Fruit fly (Drosophila melanogaster) whole organism, embryonic: Measurements from ENCODE around the gene CG15043.

Source experiments
- Adf1 ChIP-seq: fragments of 200-800 bp; sonication (Bioruptor generic); IDR thresholded peaks from 2 replicates; pipeline ENCODE4 v1.3.6; 2022; ENCODE audit warnings: missing biosample characterization, missing genetic modification characterization
- Aef1 ChIP-seq: fragments of 200-800 bp; sonication (Bioruptor generic); IDR thresholded peaks from 3 replicates; pipeline ENCODE4 v1.3.6; 2022; ENCODE audit warnings: missing biosample characterization, missing genetic modification characterization
- B-H1 ChIP-seq: fragments of 200-800 bp; sonication (Bioruptor generic); IDR thresholded peaks from 3 replicates; pipeline ENCODE4 v1.3.6; 2022; ENCODE audit warnings: missing biosample characterization, missing genetic modification characterization
- CG10321 ChIP-seq: fragments of 200-800 bp; sonication (Bioruptor generic); IDR thresholded peaks from 2 replicates; pipeline ENCODE4 v1.3.6; 2022; ENCODE audit warnings: missing biosample characterization, missing genetic modification characterization
- CG10959 ChIP-seq: fragments of 200-800 bp; sonication (Bioruptor generic); IDR thresholded peaks from 2 replicates; pipeline ENCODE4 v1.3.6; 2022; ENCODE audit warnings: missing biosample characterization, missing genetic modification characterization
- CG12299 ChIP-seq: fragments of 200-800 bp; sonication (Bioruptor generic); optimal IDR thresholded peaks from 2 replicates; lab custom pipeline; 2018; ENCODE audit warnings: missing biosample characterization, mild to moderate bottlenecking, missing genetic modification characterization
- CG12391 ChIP-seq: fragments of 200-800 bp; sonication (Bioruptor generic); optimal IDR thresholded peaks from 3 replicates; lab custom pipeline; 2018; ENCODE audit warnings: missing biosample characterization, mild to moderate bottlenecking, missing genetic modification characterization, moderate library complexity
- CG15269 ChIP-seq: fragments of 200-800 bp; sonication (Bioruptor generic); optimal IDR thresholded peaks from 2 replicates; lab custom pipeline; 2018; ENCODE audit warnings: missing biosample characterization, mild to moderate bottlenecking, missing genetic modification characterization, moderate library complexity
- CG17829 ChIP-seq: fragments of 200-800 bp; optimal IDR thresholded peaks from 2 replicates; lab custom pipeline; 2019; ENCODE audit warnings: missing biosample characterization, mild to moderate bottlenecking, missing genetic modification characterization, moderate library complexity
- CG30403 ChIP-seq: fragments of 200-800 bp; sonication (Bioruptor generic); optimal IDR thresholded peaks from 3 replicates; lab custom pipeline; 2016; ENCODE audit warnings: missing biosample characterization, missing genetic modification characterization
- CG31365 ChIP-seq: fragments of 200-800 bp; sonication (Bioruptor generic); optimal IDR thresholded peaks from 2 replicates; lab custom pipeline; 2018; ENCODE audit warnings: missing biosample characterization, mild to moderate bottlenecking, missing genetic modification characterization
- CG34376 ChIP-seq: fragments of 200-800 bp; sonication (Bioruptor generic); optimal IDR thresholded peaks from 2 replicates; lab custom pipeline; 2018; ENCODE audit warnings: missing biosample characterization, mild to moderate bottlenecking, missing genetic modification characterization
- CG3847 ChIP-seq: fragments of 200-800 bp; sonication (Bioruptor generic); IDR thresholded peaks from 2 replicates; pipeline ENCODE4 v1.3.6; 2022; ENCODE audit warnings: missing biosample characterization, missing genetic modification characterization
- CG4820 ChIP-seq: fragments of 200-800 bp; sonication (Bioruptor generic); optimal IDR thresholded peaks from 3 replicates; lab custom pipeline; 2016; ENCODE audit warnings: missing biosample characterization, missing genetic modification characterization
- CG4854 ChIP-seq: fragments of 200-800 bp; sonication (Bioruptor generic); optimal IDR thresholded peaks from 2 replicates; lab custom pipeline; 2016; ENCODE audit warnings: missing biosample characterization, missing genetic modification characterization, inconsistent platforms
- CG5180 ChIP-seq: fragments of 200-800 bp; sonication (Bioruptor generic); optimal IDR thresholded peaks from 3 replicates; lab custom pipeline; 2017; ENCODE audit warnings: missing biosample characterization, missing genetic modification characterization, mild to moderate bottlenecking, moderate library complexity, missing genetic modification reagents
- CG6175 ChIP-seq: fragments of 200-800 bp; sonication (Bioruptor generic); IDR thresholded peaks from 3 replicates; pipeline ENCODE4 v1.3.6; 2022; ENCODE audit warnings: missing biosample characterization, missing genetic modification characterization
- CG6813 ChIP-seq: fragments of 200-800 bp; sonication (Bioruptor generic); optimal IDR thresholded peaks from 2 replicates; lab custom pipeline; 2017; ENCODE audit warnings: missing biosample characterization, missing genetic modification characterization, mild to moderate bottlenecking, moderate library complexity, missing genetic modification reagents
- CG7839 ChIP-seq: fragments of 200-800 bp; sonication (Bioruptor generic); optimal IDR thresholded peaks from 3 replicates; lab custom pipeline; 2018; ENCODE audit warnings: missing biosample characterization, mild to moderate bottlenecking, missing genetic modification characterization, moderate library complexity
- CG8281 ChIP-seq: fragments of 200-800 bp; sonication (Bioruptor generic); optimal IDR thresholded peaks from 2 replicates; lab custom pipeline; 2018; ENCODE audit warnings: missing biosample characterization, mild to moderate bottlenecking, missing genetic modification characterization, moderate library complexity
- Dip3 ChIP-seq: fragments of 200-800 bp; sonication (Bioruptor generic); optimal IDR thresholded peaks from 3 replicates; lab custom pipeline; 2016; ENCODE audit warnings: missing biosample characterization, missing genetic modification characterization
- GATAe ChIP-seq: fragments of 200-800 bp; sonication (Bioruptor generic); conservative IDR thresholded peaks from 2 replicates; pipeline ENCODE4 v1.3.6; 2022; ENCODE audit warnings: missing biosample characterization, missing genetic modification characterization
- HLHmδ ChIP-seq: fragments of 200-800 bp; sonication (Bioruptor generic); optimal IDR thresholded peaks from 2 replicates; lab custom pipeline; 2018; ENCODE audit warnings: missing biosample characterization, mild to moderate bottlenecking, missing genetic modification characterization, moderate library complexity
- HmgD ChIP-seq: fragments of 200-800 bp; sonication (Bioruptor generic); optimal IDR thresholded peaks from 3 replicates; lab custom pipeline; 2016; ENCODE audit warnings: missing biosample characterization, missing genetic modification characterization
- HmgZ ChIP-seq: fragments of 200-800 bp; sonication (Bioruptor generic); optimal IDR thresholded peaks from 2 replicates; lab custom pipeline; 2018; ENCODE audit warnings: missing biosample characterization, mild to moderate bottlenecking, missing genetic modification characterization
- Hr3 ChIP-seq: fragments of 200-800 bp; sonication (Bioruptor generic); optimal IDR thresholded peaks from 3 replicates; lab custom pipeline; 2016; ENCODE audit warnings: missing biosample characterization, missing genetic modification characterization
- Oli ChIP-seq: fragments of 200-800 bp; sonication (Bioruptor generic); optimal IDR thresholded peaks from 2 replicates; lab custom pipeline; 2018; ENCODE audit warnings: missing biosample characterization, mild to moderate bottlenecking, missing genetic modification characterization, moderate library complexity
- Vsx1 ChIP-seq: fragments of 200-800 bp; sonication (Bioruptor generic); optimal IDR thresholded peaks from 2 replicates; lab custom pipeline; 2017; ENCODE audit warnings: missing biosample characterization, mild to moderate bottlenecking, missing genetic modification characterization, missing genetic modification reagents
- ase ChIP-seq: fragments of 200-800 bp; sonication (Bioruptor generic); IDR thresholded peaks from 3 replicates; pipeline ENCODE4 v1.3.6; 2022; ENCODE audit warnings: missing biosample characterization, missing genetic modification characterization
- bigmax ChIP-seq: fragments of 200-800 bp; sonication (Bioruptor generic); optimal IDR thresholded peaks from 2 replicates; lab custom pipeline; 2018; ENCODE audit warnings: missing biosample characterization, mild to moderate bottlenecking, missing genetic modification characterization
- br ChIP-seq: fragments of >200 bp; optimal IDR thresholded peaks from 2 replicates; lab custom pipeline; 2017
- cas ChIP-seq: fragments of 200-800 bp; sonication (Bioruptor generic); IDR thresholded peaks from 2 replicates; pipeline ENCODE4 v1.3.6; 2022; ENCODE audit warnings: missing biosample characterization, missing genetic modification characterization
- chinmo ChIP-seq: fragments of 200-800 bp; sonication (Bioruptor generic); IDR thresholded peaks from 4 replicates; pipeline ENCODE4 v1.3.6; 2022; ENCODE audit warnings: missing biosample characterization, missing genetic modification characterization; ENCODE audit not compliant: partially characterized antibody
- crc ChIP-seq: fragments of 200-800 bp; sonication (Bioruptor generic); optimal IDR thresholded peaks from 2 replicates; lab custom pipeline; 2016; ENCODE audit warnings: missing biosample characterization, missing genetic modification characterization
- dati ChIP-seq: fragments of 200-800 bp; sonication (Bioruptor generic); IDR thresholded peaks from 2 replicates; pipeline ENCODE4 v1.3.6; 2022; ENCODE audit warnings: missing biosample characterization, missing genetic modification characterization
- dm ChIP-seq: fragments of 200-800 bp; sonication (Bioruptor generic); optimal IDR thresholded peaks from 3 replicates; lab custom pipeline; 2016; ENCODE audit warnings: missing biosample characterization, missing genetic modification characterization
- dysf ChIP-seq: fragments of 200-800 bp; sonication (Bioruptor generic); IDR thresholded peaks from 3 replicates; pipeline ENCODE4 v1.3.6; 2022; ENCODE audit warnings: missing biosample characterization, missing genetic modification characterization
- ewg ChIP-seq: fragments of 200-800 bp; sonication (Bioruptor generic); optimal IDR thresholded peaks from 3 replicates; lab custom pipeline; 2017; ENCODE audit warnings: mild to moderate bottlenecking, missing biosample characterization, missing genetic modification reagents, missing genetic modification characterization
- grn ChIP-seq: fragments of 200-800 bp; sonication (Bioruptor generic); optimal IDR thresholded peaks from 3 replicates; lab custom pipeline; 2017; ENCODE audit warnings: missing biosample characterization, missing genetic modification characterization
- inv ChIP-seq: fragments of 200-800 bp; sonication (Bioruptor generic); IDR thresholded peaks from 2 replicates; pipeline ENCODE4 v1.3.6; 2022; ENCODE audit warnings: missing biosample characterization, missing genetic modification characterization; ENCODE audit not compliant: partially characterized antibody
- pfk ChIP-seq: fragments of 200-800 bp; sonication (Bioruptor generic); optimal IDR thresholded peaks from 2 replicates; lab custom pipeline; 2018; ENCODE audit warnings: missing biosample characterization, mild to moderate bottlenecking, missing genetic modification characterization, moderate library complexity
- sd ChIP-seq: fragments of 200-800 bp; sonication (Bioruptor generic); optimal IDR thresholded peaks from 3 replicates; lab custom pipeline; 2018; ENCODE audit warnings: missing biosample characterization, mild to moderate bottlenecking, missing genetic modification characterization, moderate library complexity
- sim ChIP-seq: fragments of 200-800 bp; sonication (Bioruptor generic); IDR thresholded peaks from 2 replicates; pipeline ENCODE4 v1.3.6; 2022; ENCODE audit warnings: missing biosample characterization, missing genetic modification characterization
- sna ChIP-seq: fragments of 200-800 bp; sonication (Bioruptor generic); IDR thresholded peaks from 2 replicates; pipeline ENCODE4 v1.3.6; 2022; ENCODE audit warnings: missing biosample characterization, missing genetic modification characterization; ENCODE audit not compliant: partially characterized antibody
- unpg ChIP-seq: fragments of 200-800 bp; sonication (Bioruptor generic); optimal IDR thresholded peaks from 3 replicates; lab custom pipeline; 2018; ENCODE audit warnings: missing biosample characterization, mild to moderate bottlenecking, missing genetic modification characterization, moderate library complexity
- vvl ChIP-seq: fragments of 200-800 bp; sonication (Bioruptor generic); IDR thresholded peaks from 2 replicates; pipeline ENCODE4 v1.3.6; 2022; ENCODE audit warnings: missing biosample characterization, missing genetic modification characterization
- zf30C ChIP-seq: fragments of 200-800 bp; sonication (Bioruptor generic); optimal IDR thresholded peaks from 3 replicates; lab custom pipeline; 2018; ENCODE audit warnings: missing biosample characterization, mild to moderate bottlenecking, missing genetic modification characterization
- zfh1 ChIP-seq: fragments of 200-800 bp; sonication (Bioruptor generic); IDR thresholded peaks from 3 replicates; pipeline ENCODE4 v1.3.6; 2022; ENCODE audit warnings: missing biosample characterization, missing genetic modification characterization

CG15043 gene

DNA sequence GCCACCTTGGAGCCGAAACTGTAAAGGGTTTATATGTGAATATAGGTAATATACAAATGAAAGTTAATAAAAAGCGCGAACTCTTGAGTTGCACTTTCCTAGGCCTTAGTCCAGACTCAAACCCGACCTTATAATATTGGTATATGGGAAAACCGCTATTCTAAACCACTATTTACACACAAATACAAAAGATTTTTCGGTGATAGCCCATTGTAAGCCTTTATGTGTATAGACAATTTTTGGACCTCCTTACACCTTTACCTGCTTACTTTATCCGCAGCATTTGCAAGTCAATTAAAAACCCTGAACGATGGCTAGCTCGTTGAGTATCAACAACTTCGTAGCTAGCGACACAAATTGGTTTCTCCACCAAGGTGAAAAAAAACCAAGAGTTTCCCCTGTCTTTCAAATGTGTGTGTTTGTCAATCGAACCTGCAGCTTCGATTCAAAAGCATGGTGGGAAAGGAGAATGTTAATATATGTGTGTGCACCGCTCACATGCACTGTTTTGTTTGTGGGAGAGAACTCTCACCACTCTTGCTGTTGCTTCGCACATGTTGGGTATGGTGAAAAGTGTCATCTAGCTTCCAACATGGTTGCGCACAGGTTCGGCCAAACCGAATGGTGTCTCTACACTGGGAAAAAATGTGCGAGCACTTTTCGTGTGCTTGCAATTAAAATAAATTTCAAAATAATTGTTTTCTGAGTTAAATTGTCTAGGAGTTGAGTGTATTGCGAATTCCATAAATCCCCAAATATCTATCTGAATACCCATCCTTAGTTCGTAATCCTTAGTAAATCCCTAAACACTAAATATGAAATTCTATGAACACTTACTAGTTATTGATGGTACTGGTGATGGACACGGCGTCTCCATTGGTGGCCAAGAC lies 12.9 kb upstream of the CG15043 start (continued):
- TF ChIP-seq unpg (GFP tag; lab: Kevin White, UChicago) (peak; percentile 82), HmgZ (peak; percentile 3), CG12391 (tag; lab: Kevin White, UChicago) (peak; percentile 78), CG6175 (GFP tag; lab: Robert Waterston, UW) (peak; percentile 55; the same call in 2 of the 3 replicates), CG5180 (GFP tag; lab: Kevin White, UChicago) (peak; percentile 99), cas (GFP tag; lab: Robert Waterston, UW) (peak; percentile 40; the same call in 1 of the 2 replicates), ewg (GFP tag; lab: Kevin White, UChicago) (peak; percentile 47), zf30C (GFP tag; lab: Kevin White, UChicago) (peak; percentile 85), br (no peak), CG8281 (no peak), vvl (GFP tag; lab: Robert Waterston, UW) (peak; percentile 95), CG10959 (GFP tag; lab: Robert Waterston, UW) (peak; percentile 35; the same call in 1 of the 2 replicates), Dip3 (GFP tag; lab: Kevin White, UChicago) (peak; percentile 70), HmgD (GFP tag; lab: Kevin White, UChicago) (peak; percentile 19), pfk (GFP tag; lab: Kevin White, UChicago) (no peak), GATAe (GFP tag; lab: Robert Waterston, UW) (no peak; the same call in 1 of the 2 replicates), ase (GFP tag; lab: Robert Waterston, UW) (peak; percentile 80), chinmo (GFP tag; lab: Robert Waterston, UW) (peak; percentile 67; the same call in 1 of the 4 replicates), grn (GFP tag; lab: Kevin White, UChicago) (no peak), sna (GFP tag; lab: Robert Waterston, UW) (no peak), CG12299 (tag; lab: Kevin White, UChicago) (no peak), sd (tag; lab: Kevin White, UChicago) (no peak), crc (peak; percentile 30), Aef1 (GFP tag; lab: Robert Waterston, UW) (peak; percentile 61), CG7839 (peak; percentile 80), HLHmδ (GFP tag; lab: Kevin White, UChicago) (no peak), Adf1 (GFP tag; lab: Robert Waterston, UW) (peak; percentile 34; the same call in 1 of the 2 replicates), dm (GFP tag; lab: Kevin White, UChicago) (peak; percentile 45), CG6813 (GFP tag; lab: Kevin White, UChicago) (peak; percentile 83), CG10321 (GFP tag; lab: Robert Waterston, UW) (peak; percentile 37; the same call in 1 of the 2 replicates), CG4854 (GFP tag; lab: Kevin White, UChicago) (peak; percentile 68), bigmax (no peak), sim (peak; percentile 55), CG31365 (peak; percentile 46), B-H1 (GFP tag; lab: Robert Waterston, UW) (peak; percentile 56; the same call in 2 of the 3 replicates), dysf (peak; percentile 85), CG30403 (GFP tag; lab: Kevin White, UChicago) (peak; percentile 84), CG15269 (tag; lab: Kevin White, UChicago) (peak; percentile 65), CG4820 (GFP tag; lab: Kevin White, UChicago) (peak; percentile 80), CG17829 (tag; lab: Kevin White, UChicago) (peak; percentile 73), CG34376 (GFP tag; lab: Kevin White, UChicago) (no peak), CG3847 (peak; percentile 46; the same call in 1 of the 2 replicates), inv (GFP tag; lab: Robert Waterston, UW) (no peak), Vsx1 (GFP tag; lab: Kevin White, UChicago) (peak; percentile 35), dati (GFP tag; lab: Robert Waterston, UW) (peak; percentile 69), zfh1 (GFP tag; lab: Robert Waterston, UW) (peak; percentile 90), Hr3 (peak; percentile 53), Oli (tag; lab: Kevin White, UChicago) (peak; percentile 75)
